Fruit fly (Drosophila melanogaster): Measurements from ENCODE around the gene CG10749.

Gene CG10749

DNA sequence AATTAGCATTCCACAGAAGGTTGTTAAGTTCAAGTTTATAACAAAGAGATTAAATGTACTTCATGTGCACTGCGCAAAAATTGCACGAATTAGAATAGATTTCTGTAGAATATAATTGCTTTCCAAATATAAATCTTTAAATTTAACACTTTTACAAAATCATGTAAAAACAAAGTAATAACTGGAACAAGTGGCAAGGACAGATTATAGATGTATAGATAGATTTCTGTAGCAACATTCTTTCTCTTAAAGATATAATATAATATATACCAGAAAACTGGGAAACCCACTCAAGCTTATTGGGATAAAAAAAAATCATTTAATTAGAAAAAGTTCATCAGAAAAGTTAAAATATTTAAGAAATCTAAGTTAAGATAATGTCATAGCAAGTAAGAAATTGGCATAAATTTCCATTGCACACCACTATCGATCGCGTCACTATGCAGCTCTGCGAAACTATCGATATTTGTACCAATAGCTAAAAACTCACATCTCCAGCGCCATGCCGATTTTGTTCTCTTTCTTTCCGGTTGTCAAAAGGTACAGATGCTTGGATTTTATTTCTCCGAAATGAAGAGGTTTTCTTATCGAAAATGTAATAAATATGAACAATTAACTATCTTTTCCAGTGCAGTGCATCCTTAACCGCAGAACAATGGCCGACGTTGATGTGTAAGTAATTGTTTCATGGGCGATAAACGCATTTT, 50.7 kb downstream of the CG10749 start, which contains the start of gene RpS12 (continued):
- TF ChIP-seq ranshi (GFP tag; IDR thresholded peaks at IDR 0.05) = peak; percentile 85
- peak; percentile 19 for TF ChIP-seq run (tag; optimal IDR thresholded peaks at IDR 0.05)
- TF ChIP-seq Bteb2 (GFP tag; optimal IDR thresholded peaks at IDR 0.05) = peak; percentile 60
- no peak for TF ChIP-seq pan (optimal IDR thresholded peaks at IDR 0.05)
- TF ChIP-seq pan (GFP tag; optimal IDR thresholded peaks at IDR 0.05 in 1 of 2, IDR thresholded peaks at IDR 0.05 in 1 of 2) = peak in 1 of 2 experiments; percentile 67
- TF ChIP-seq Gug (GFP tag; IDR thresholded peaks at IDR 0.05) = no peak
- peak; percentile 84 for TF ChIP-seq Fer1 (GFP tag; optimal IDR thresholded peaks at IDR 0.05)
- TF ChIP-seq Hey (tag; optimal IDR thresholded peaks at IDR 0.05) = peak; percentile 37
- peak; percentile 65 for TF ChIP-seq ind (GFP tag; optimal IDR thresholded peaks at IDR 0.05)
- TF ChIP-seq HLHmδ (GFP tag; optimal IDR thresholded peaks at IDR 0.05) = peak; percentile 68
- TF ChIP-seq CG7372 (GFP tag; IDR thresholded peaks at IDR 0.05) = peak; percentile 68
- peak; percentile 44 for TF ChIP-seq CG14965 (GFP tag; optimal IDR thresholded peaks at IDR 0.05; ENCODE audit: borderline replicate concordance)
- 0 out of 2 replicates have a peak, but pooled peaks have one; percentile 21 for TF ChIP-seq peb (GFP tag; IDR thresholded peaks at IDR 0.05)
- no peak for TF ChIP-seq Doc2 (GFP tag; IDR thresholded peaks at IDR 0.05)
- TF ChIP-seq CG13775 (GFP tag; optimal IDR thresholded peaks at IDR 0.05) = peak; percentile 82
- peak; percentile 62; the same call in 2 of the 3 replicates for TF ChIP-seq CG6175 (GFP tag; IDR thresholded peaks at IDR 0.05)
- peak; percentile 64 for TF ChIP-seq CG12769 (tag; optimal IDR thresholded peaks at IDR 0.05)
- peak; percentile 94 for TF ChIP-seq CG7987 (GFP tag; optimal IDR thresholded peaks at IDR 0.05)
- TF ChIP-seq CG11504 (tag; optimal IDR thresholded peaks at IDR 0.05) = peak; percentile 59
- peak; percentile 55; the same call in 1 of the 2 replicates for TF ChIP-seq CG10959 (GFP tag; IDR thresholded peaks at IDR 0.05)
- no peak for TF ChIP-seq fru (optimal IDR thresholded peaks at IDR 0.05)
- TF ChIP-seq CG8478 (optimal IDR thresholded peaks at IDR 0.05) = no peak
- TF ChIP-seq dimm (GFP tag; IDR thresholded peaks at IDR 0.05) = no peak
- peak; percentile 65 for TF ChIP-seq unpg (GFP tag; optimal IDR thresholded peaks at IDR 0.05)
- peak; percentile 80 for TF ChIP-seq ERR (GFP tag; optimal IDR thresholded peaks at IDR 0.05)
- TF ChIP-seq CG4360 (GFP tag; IDR thresholded peaks at IDR 0.05) = no peak
- TF ChIP-seq zfh1 (GFP tag; IDR thresholded peaks at IDR 0.05) = peak; percentile 81
- peak; percentile 64 for TF ChIP-seq CG8944 (GFP tag; optimal IDR thresholded peaks at IDR 0.05)
- TF ChIP-seq emc (GFP tag; optimal IDR thresholded peaks at IDR 0.05) = peak; percentile 76
- peak; percentile 59 for TF ChIP-seq jumu (GFP tag; optimal IDR thresholded peaks at IDR 0.05)
- TF ChIP-seq Fer3 (tag; optimal IDR thresholded peaks at IDR 0.05) = peak; percentile 84
- TF ChIP-seq CG9437 (GFP tag; optimal IDR thresholded peaks at IDR 0.05) = peak; percentile 47
- peak; percentile 75 for TF ChIP-seq H2.0 (GFP tag; IDR thresholded peaks at IDR 0.05)
- peak; percentile 99 for TF ChIP-seq Ets65A (GFP tag)
- peak; percentile 46 for TF ChIP-seq CG14667 (GFP tag; IDR thresholded peaks at IDR 0.05)
- peak; percentile 59 for TF ChIP-seq HmgZ (tag; optimal IDR thresholded peaks at IDR 0.05)
- TF ChIP-seq CG3065 (GFP tag; optimal IDR thresholded peaks at IDR 0.05) = no peak
- TF ChIP-seq da (GFP tag; optimal IDR thresholded peaks at IDR 0.05) = peak; percentile 61
- TF ChIP-seq mld (GFP tag; IDR thresholded peaks at IDR 0.05; ENCODE audit: partially characterized antibody) = peak; percentile 70; the same call in 2 of the 3 replicates
- peak; percentile 74 for TF ChIP-seq stwl (tag; optimal IDR thresholded peaks at IDR 0.05)
- peak; percentile 91 for TF ChIP-seq CG16813 (GFP tag; IDR thresholded peaks at IDR 0.05; ENCODE audit: partially characterized antibody)
- TF ChIP-seq wek (GFP tag; optimal IDR thresholded peaks at IDR 0.05) = peak; percentile 88
- peak; percentile 83 for TF ChIP-seq CG7271 (tag; optimal IDR thresholded peaks at IDR 0.05)
- TF ChIP-seq CG10565 (GFP tag; optimal IDR thresholded peaks at IDR 0.05) = peak; percentile 1
- peak; percentile 92 for TF ChIP-seq Dref (GFP tag; IDR thresholded peaks at IDR 0.05)
- TF ChIP-seq CG3407 (GFP tag; optimal IDR thresholded peaks at IDR 0.05) = peak; percentile 58
- peak; percentile 20; the same call in 1 of the 3 replicates for TF ChIP-seq zen2 (GFP tag; IDR thresholded peaks at IDR 0.05; ENCODE audit: partially characterized antibody)
- peak; percentile 78 for TF ChIP-seq CG17385 (GFP tag; optimal IDR thresholded peaks at IDR 0.05)
- no peak for TF ChIP-seq danr (GFP tag; IDR thresholded peaks at IDR 0.05)
- TF ChIP-seq Mrtf (GFP tag; IDR thresholded peaks at IDR 0.05) = peak; percentile 77; the same call in 2 of the 3 replicates
